Worm (Caenorhabditis elegans) whole organism, early embryonic: ENCODE results near the gene C06G3.8.

Experiments
- B0310.2 ChIP-seq: sonication (generic microtip); optimal IDR thresholded peaks from 2 replicates; lab custom pipeline; 2016; ENCODE audit warnings: mild to moderate bottlenecking, missing genetic modification characterization, missing compliant biosample characterization
- aly-1 ChIP-seq: sonication (generic microtip); optimal IDR thresholded peaks from 2 replicates; lab custom pipeline; 2016; ENCODE audit warnings: missing genetic modification characterization, missing compliant biosample characterization
- ama-1 ChIP-seq: fragments of 150-350 bp; optimal IDR thresholded peaks from 2 replicates; lab custom pipeline; 2014
- ceh-36 ChIP-seq: sonication (generic microtip); optimal IDR thresholded peaks from 2 replicates; lab custom pipeline; 2016; ENCODE audit warnings: missing genetic modification characterization, inconsistent platforms, missing compliant biosample characterization
- ets-7 ChIP-seq: sonication (generic microtip); optimal IDR thresholded peaks from 2 replicates; lab custom pipeline; 2016; ENCODE audit warnings: missing genotype, missing genetic modification characterization, missing compliant biosample characterization
- hmg-4 ChIP-seq: fragments of 200-800 bp; sonication (Bioruptor generic); optimal IDR thresholded peaks from 2 replicates; lab custom pipeline; 2018; ENCODE audit warnings: mild to moderate bottlenecking, missing genetic modification characterization, missing compliant biosample characterization
- sea-1 ChIP-seq: fragments of 200-800 bp; sonication (Bioruptor generic); conservative IDR thresholded peaks from 2 replicates; pipeline ENCODE4 v1.3.6; 2022; ENCODE audit warnings: missing genetic modification characterization, missing compliant biosample characterization

DNA sequence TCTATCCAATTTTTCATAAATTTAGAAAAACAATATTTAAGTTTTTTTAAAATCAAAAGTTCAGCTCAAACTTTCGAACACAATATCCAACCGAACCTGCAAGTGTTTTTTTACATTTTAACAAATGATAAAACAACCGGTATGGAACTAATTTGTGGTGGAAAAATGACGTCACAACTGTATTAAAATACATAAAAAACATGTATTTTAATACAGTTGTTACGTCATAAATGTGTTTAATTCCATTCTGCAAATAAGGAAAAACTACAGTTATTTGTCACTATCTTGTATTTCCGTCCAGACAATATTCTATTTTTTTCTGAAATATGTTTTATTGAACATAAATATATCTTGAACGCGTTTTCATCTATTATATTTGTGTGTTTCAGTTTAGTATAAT is 20.1 kb downstream of the C06G3.8 start:
- no peak for TF ChIP-seq ceh-36 (tag; lab: Kevin White, UChicago)
- no peak for TF ChIP-seq sea-1 (GFP tag; lab: Robert Waterston, UW)
- no peak for TF ChIP-seq ama-1 (lab: Kevin White, UChicago)
- TF ChIP-seq ets-7, result no peak
- no peak for TF ChIP-seq aly-1
- TF ChIP-seq B0310.2, result no peak
- TF ChIP-seq hmg-4 (GFP tag; lab: Kevin White, UChicago), result no peak
